Worm (Caenorhabditis elegans): ENCODE data around the gene F22F7.12.

The F22F7.12 gene

DNA sequence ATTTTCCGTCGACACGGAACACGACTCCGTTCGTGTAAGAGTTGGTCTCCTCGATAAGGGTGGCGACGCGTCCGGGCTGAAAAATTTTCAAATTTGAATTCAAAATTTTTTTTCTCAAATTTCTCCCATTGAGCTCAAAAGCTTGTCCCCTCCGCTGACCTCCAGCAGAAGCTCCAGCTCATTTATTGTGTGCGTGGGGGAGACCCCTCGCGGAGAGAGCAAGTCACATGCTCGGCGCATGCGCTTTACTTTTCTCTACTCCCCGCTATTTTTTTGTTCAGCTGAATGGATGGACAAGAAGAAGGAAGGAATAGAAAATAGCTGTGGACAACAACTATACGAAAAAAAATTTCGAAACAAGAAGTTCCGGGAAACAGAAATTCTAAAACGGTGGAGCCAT, 10.8 kb downstream of the F22F7.12 start (continued):
- no peak for TF ChIP-seq pros-1 (tag; optimal IDR thresholded peaks at IDR 0.05)

DNA sequence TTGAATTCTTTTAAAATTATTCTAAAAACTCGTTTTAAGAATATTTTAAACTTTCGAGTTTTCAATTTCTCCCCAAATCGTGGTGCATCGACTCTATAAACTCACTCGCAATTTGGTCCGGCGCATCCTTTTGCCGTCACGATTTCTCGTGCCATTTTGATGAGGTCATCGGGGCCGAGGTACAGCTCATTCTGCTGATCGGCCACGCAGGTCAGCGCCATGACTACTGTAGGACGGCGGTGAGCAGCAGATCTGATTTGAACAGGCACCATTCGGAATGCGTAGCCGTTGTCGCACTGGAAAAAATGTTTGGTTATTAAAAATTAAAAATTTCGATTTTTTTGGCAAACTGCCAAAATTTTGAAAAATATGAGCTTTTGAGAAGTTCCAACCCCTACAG, 11.6 kb downstream of the F22F7.12 start:
- no peak for TF ChIP-seq ztf-16 (tag; optimal IDR thresholded peaks at IDR 0.05)
- TF ChIP-seq hlh-8 (tag; optimal IDR thresholded peaks at IDR 0.05): no peak
- TF ChIP-seq hlh-6 (tag; optimal IDR thresholded peaks at IDR 0.05): no peak
- no peak for TF ChIP-seq npax-4 (tag; optimal IDR thresholded peaks at IDR 0.05)
- TF ChIP-seq hlh-30 (tag; optimal IDR thresholded peaks at IDR 0.05; ENCODE audit: insufficient read depth): no peak
- TF ChIP-seq K02D7.2 (tag; optimal IDR thresholded peaks at IDR 0.05): no peak
- no peak for TF ChIP-seq che-1 (tag; optimal IDR thresholded peaks at IDR 0.05)
- TF ChIP-seq elt-4 (tag; optimal IDR thresholded peaks at IDR 0.05): no peak
- no peak for TF ChIP-seq ceh-6 (GFP tag; optimal IDR thresholded peaks at IDR 0.05)
- TF ChIP-seq pha-2 (tag; optimal IDR thresholded peaks at IDR 0.05): no peak
- no peak for TF ChIP-seq gmeb-2 (tag; optimal IDR thresholded peaks at IDR 0.05)
- TF ChIP-seq ceh-45 (GFP tag; IDR thresholded peaks at IDR 0.05): no peak
- TF ChIP-seq odd-2 (tag; optimal IDR thresholded peaks at IDR 0.05): no peak
- no peak for TF ChIP-seq ceh-14 (tag; optimal IDR thresholded peaks at IDR 0.05)
- TF ChIP-seq fkh-6 (tag; optimal IDR thresholded peaks at IDR 0.05): no peak
- TF ChIP-seq K09A11.1 (tag; optimal IDR thresholded peaks at IDR 0.05; ENCODE audit: insufficient read depth): no peak
- TF ChIP-seq ceh-9 (tag; optimal IDR thresholded peaks at IDR 0.05): no peak
- no peak for TF ChIP-seq pat-9 (tag; optimal IDR thresholded peaks at IDR 0.05)
- no peak for TF ChIP-seq nfya-1 (tag; optimal IDR thresholded peaks at IDR 0.05)

DNA sequence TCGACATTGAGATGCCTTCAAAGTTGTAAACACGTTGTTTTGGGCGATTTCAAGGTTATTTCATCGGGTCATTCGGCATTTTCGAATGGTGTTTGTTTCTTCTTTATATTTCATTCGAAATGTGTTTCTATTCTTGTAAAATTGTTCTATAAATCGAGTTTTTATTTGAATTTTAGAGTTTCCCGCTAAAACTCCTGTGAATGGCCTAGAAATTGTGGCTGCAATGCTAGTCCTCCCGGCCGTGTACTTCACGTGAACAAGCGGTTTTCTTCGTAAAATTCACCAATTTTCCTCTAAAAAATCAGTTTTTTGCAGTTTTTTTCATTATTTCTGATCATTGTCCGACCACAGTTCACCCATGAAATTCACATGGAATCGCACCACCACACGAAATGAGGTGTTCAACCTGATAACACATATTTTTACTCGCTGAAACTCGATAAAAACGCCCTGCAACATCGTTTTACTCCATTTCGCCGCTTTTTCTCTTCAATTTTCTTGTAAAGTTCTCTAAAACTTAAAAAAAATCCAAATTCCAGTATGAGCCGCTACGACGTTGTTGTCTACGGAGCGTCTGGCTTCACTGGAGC, 17.2 kb downstream of the F22F7.12 start, which contains the start of gene ldp-1:
Gene ldp-1 (plus strand): TSS at position 540 of the 590 bp plus-strand sequence.
- peak; percentile 8 for TF ChIP-seq ceh-34 (tag; optimal IDR thresholded peaks at IDR 0.05)
- TF ChIP-seq rnt-1 (tag; optimal IDR thresholded peaks at IDR 0.05): peak; percentile 39
- TF ChIP-seq fax-1 (tag; optimal IDR thresholded peaks at IDR 0.05): peak; percentile 55
- peak; percentile 25 for TF ChIP-seq unc-42 (tag; optimal IDR thresholded peaks at IDR 0.05)
- TF ChIP-seq ceh-14 (tag; optimal IDR thresholded peaks at IDR 0.05): peak; percentile 7
- peak; percentile 71 for TF ChIP-seq ets-4 (tag; optimal IDR thresholded peaks at IDR 0.05)
- peak; percentile 70 for TF ChIP-seq tbx-2 (tag; optimal IDR thresholded peaks at IDR 0.05)
- TF ChIP-seq ref-2 (tag; optimal IDR thresholded peaks at IDR 0.05): peak; percentile 63
- TF ChIP-seq tbx-7 (tag; optimal IDR thresholded peaks at IDR 0.05): peak; percentile 76
- TF ChIP-seq ceh-2 (tag; optimal IDR thresholded peaks at IDR 0.05): peak; percentile 76
- TF ChIP-seq ceh-31 (tag; optimal IDR thresholded peaks at IDR 0.05): peak; percentile 89
- TF ChIP-seq C08G9.2 (tag; optimal IDR thresholded peaks at IDR 0.05): peak; percentile 92
- TF ChIP-seq mec-3 (tag; optimal IDR thresholded peaks at IDR 0.05; ENCODE audit: borderline replicate concordance): peak; percentile 69
- peak; percentile 3 for TF ChIP-seq hlh-8 (tag; optimal IDR thresholded peaks at IDR 0.05)
- TF ChIP-seq lim-6 (tag; optimal IDR thresholded peaks at IDR 0.05): no peak
- TF ChIP-seq unc-3 (GFP tag; conservative IDR thresholded peaks at IDR 0.05): no peak
- TF ChIP-seq unc-3 (tag; optimal IDR thresholded peaks at IDR 0.05): peak; percentile 19
- no peak for TF ChIP-seq pqm-1 (tag; optimal IDR thresholded peaks at IDR 0.05)
- peak; percentile 48 for TF ChIP-seq zip-5 (tag; optimal IDR thresholded peaks at IDR 0.05)
- TF ChIP-seq che-1 (tag; optimal IDR thresholded peaks at IDR 0.05): no peak
- TF ChIP-seq npax-4 (tag; optimal IDR thresholded peaks at IDR 0.05): no peak

DNA sequence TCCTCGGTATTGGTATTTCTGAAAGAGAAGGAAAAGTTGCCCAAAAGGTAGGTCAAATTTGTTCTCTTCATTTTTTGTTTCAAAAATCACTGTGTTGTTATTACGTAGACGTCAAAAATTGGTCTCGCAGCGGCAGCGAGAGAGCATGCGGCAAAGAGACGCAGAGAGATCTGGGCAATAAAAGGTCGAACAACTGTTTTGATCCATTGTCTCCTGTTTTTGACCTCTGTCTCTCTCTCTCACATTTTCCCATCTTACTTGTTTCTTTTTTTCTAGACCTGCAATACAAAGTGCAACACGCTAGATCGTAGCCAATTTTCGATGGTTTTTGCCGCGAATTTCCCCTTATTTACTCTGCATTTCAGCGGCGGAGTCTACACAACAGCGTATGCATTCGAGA, 17.8 kb downstream of the F22F7.12 start:
- TF ChIP-seq ref-2 (tag; optimal IDR thresholded peaks at IDR 0.05): no peak
- TF ChIP-seq K09A11.1 (tag; optimal IDR thresholded peaks at IDR 0.05; ENCODE audit: insufficient read depth): no peak
- TF ChIP-seq zip-5 (tag; optimal IDR thresholded peaks at IDR 0.05): no peak
- no peak for TF ChIP-seq pha-4 (tag; optimal IDR thresholded peaks at IDR 0.05)
- no peak for TF ChIP-seq fax-1 (tag; optimal IDR thresholded peaks at IDR 0.05)
- no peak for TF ChIP-seq Y22D7AL.16 (tag; optimal IDR thresholded peaks at IDR 0.05)
- TF ChIP-seq pha-2 (tag; optimal IDR thresholded peaks at IDR 0.05): no peak
